Fruit fly (Drosophila melanogaster) whole organism, embryonic: ENCODE results near the gene BomBc3.

ENCODE experiments used
- CG10959 ChIP-seq: fragments of 200-800 bp; sonication (Bioruptor generic); IDR thresholded peaks from 2 replicates; pipeline ENCODE4 v1.3.6; 2022; ENCODE audit warnings: missing biosample characterization, missing genetic modification characterization
- CG4820 ChIP-seq: fragments of 200-800 bp; sonication (Bioruptor generic); optimal IDR thresholded peaks from 3 replicates; lab custom pipeline; 2016; ENCODE audit warnings: missing biosample characterization, missing genetic modification characterization
- ara ChIP-seq: fragments of 200-800 bp; sonication (Bioruptor generic); IDR thresholded peaks from 2 replicates; pipeline ENCODE4 v1.3.6; 2022; ENCODE audit warnings: missing biosample characterization, missing genetic modification characterization
- so ChIP-seq: fragments of 200-800 bp; sonication (Bioruptor generic); IDR thresholded peaks from 3 replicates; pipeline ENCODE4 v1.3.6; 2022; ENCODE audit warnings: missing biosample characterization, missing genetic modification characterization

DNA sequence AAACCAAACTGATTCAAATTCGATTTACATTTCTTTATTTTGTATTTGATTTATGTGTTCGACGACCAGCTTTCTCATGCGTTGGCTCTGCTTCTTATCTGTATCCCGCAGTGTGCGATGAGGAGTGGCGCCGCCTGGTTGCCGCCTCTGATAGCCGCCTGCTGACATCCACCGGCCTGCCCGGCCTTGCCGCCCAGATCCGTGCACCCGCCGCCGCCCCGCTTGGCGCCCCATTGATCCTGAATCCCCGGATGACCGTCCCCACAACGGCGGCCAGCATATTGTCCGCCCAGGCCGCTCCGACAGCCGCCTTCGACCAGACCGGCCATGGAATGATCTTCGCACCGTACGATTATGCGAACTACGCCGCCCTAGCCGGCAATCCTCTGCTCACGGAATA is 15.2 kb upstream of the BomBc3 start:
- TF ChIP-seq so (GFP tag; lab: Robert Waterston, UW) (no peak), CG10959 (GFP tag; lab: Robert Waterston, UW) (no peak), CG4820 (no peak), ara (GFP tag; lab: Robert Waterston, UW) (no peak)
